Worm (Caenorhabditis elegans): Measurements from ENCODE around the gene nhr-290.

DNA sequence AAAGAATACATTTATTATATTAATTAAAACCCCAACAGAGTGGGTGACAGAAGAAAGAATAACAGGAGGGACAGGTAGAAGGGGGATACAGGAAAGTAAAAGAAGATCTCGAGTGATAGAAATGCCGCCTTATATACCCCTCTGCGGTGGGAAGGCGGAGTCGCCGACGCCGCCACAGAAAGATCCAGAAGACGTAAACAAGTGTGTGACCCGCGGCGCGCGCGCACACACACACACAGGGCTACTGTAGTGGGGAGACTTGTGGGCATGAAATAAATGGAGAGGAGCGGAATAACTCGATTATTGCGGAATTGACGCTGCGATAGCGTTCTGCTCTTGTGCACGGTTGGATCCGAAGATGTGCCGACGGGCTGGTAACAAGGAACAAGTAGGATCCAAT, 21.7 kb downstream of the nhr-290 start:
- TF ChIP-seq ztf-4 (tag; optimal IDR thresholded peaks at IDR 0.05) (no peak), lin-13 (GFP tag; optimal IDR thresholded peaks at IDR 0.05) (no peak), nhr-11 (tag; optimal IDR thresholded peaks at IDR 0.05) (no peak), zag-1 (tag; optimal IDR thresholded peaks at IDR 0.05) (no peak), mdl-1 (tag; optimal IDR thresholded peaks at IDR 0.05) (no peak), nhr-237 (tag; optimal IDR thresholded peaks at IDR 0.05) (no peak), nhr-28 (tag; optimal IDR thresholded peaks at IDR 0.05) (no peak), ama-1 (optimal IDR thresholded peaks at IDR 0.05) (no peak)
